Worm (Caenorhabditis elegans) whole organism, L4/young adult: ENCODE results near the gene F31D5.7.

ENCODE experiments used
- W03F9.2 ChIP-seq: fragments of 150-350 bp; optimal IDR thresholded peaks from 2 replicates; lab custom pipeline; 2014; ENCODE audit warnings: missing biosample characterization, missing genetic modification characterization
- dao-5 ChIP-seq: sonication (generic microtip); optimal IDR thresholded peaks from 2 replicates; lab custom pipeline; 2016; ENCODE audit warnings: missing genotype, missing genetic modification characterization, moderate library complexity, missing compliant biosample characterization
- him-1 ChIP-seq: sonication (generic microtip); optimal IDR thresholded peaks from 2 replicates; lab custom pipeline; 2016; ENCODE audit warnings: missing genotype, missing genetic modification reagents, missing genetic modification characterization, missing compliant biosample characterization

DNA sequence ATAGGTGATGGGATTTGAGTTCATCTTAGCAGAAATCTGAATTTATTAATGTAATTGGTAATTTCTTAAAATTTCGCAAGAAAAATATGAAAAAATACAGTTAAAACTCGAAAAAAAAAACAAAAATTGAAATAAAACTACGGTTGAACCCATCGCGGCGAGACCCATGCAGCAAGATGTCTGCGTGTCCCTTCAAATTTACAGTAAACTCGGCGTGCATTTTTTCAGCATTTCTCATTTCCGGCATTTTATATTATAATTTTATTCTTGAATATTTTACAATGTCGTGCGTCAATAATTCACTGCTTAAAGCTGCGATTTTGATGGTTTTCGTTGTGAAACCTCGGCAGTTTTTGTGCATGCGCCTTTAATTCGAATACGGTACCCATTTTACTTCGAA is 24.7 kb downstream of the F31D5.7 start, which contains the start of gene fbxc-43:
- TF ChIP-seq him-1 (tag; lab: Kevin White, UChicago): no peak
- TF ChIP-seq W03F9.2 (tag; lab: Kevin White, UChicago): no peak
- TF ChIP-seq dao-5: no peak
